Fruit fly (Drosophila melanogaster) ovary, adult (tissue): Measurements from ENCODE around the gene CG13258.

Source experiments
- CG17801 ChIP-seq: fragments of 200-800 bp; optimal IDR thresholded peaks from 2 replicates; lab custom pipeline; 2019; ENCODE audit warnings: missing biosample characterization, mild to moderate bottlenecking, missing genetic modification characterization, moderate library complexity; ENCODE audit not compliant: partially characterized antibody

The CG13258 gene

DNA sequence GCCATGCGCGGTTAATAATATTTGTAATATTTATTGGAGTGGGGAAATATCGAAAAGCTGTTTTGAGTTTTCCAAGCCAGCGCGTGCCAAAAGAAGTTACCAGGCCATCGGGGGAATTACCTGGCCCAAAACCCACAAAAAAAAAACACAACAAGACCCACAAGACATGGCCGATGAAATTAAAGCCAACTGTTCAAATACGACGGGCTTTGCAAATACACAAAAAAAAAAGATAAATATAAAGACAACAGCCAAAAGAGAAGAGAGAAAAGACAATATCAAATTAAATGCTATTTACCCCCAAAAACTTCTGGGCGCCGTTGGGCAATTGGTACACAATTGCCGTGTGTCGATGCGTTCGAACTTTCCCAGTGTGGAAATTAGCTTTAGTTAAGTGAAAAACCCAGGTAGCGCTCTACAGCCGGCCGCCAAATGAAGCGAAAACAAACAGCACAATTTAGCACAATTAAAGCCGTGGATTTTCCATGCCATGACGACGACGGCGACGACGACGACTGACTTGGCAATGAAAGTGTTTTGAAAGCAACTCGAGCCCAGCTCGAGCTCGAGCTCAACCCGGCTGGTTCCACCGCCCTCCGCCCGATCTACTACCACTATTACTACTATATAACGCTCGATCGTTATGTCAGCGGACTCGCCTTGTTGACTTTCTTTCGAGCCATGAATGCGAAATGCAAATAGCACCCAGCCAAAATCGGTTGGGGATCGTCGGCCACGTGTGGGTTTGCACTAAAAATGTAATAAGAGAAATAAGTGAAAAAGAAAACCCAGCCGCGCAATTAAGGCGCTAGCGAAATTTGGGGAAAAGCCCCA lies 25.2 kb upstream of the CG13258 start:
- TF ChIP-seq CG17801 (GFP tag; lab: Kevin White, UChicago) = no peak

DNA sequence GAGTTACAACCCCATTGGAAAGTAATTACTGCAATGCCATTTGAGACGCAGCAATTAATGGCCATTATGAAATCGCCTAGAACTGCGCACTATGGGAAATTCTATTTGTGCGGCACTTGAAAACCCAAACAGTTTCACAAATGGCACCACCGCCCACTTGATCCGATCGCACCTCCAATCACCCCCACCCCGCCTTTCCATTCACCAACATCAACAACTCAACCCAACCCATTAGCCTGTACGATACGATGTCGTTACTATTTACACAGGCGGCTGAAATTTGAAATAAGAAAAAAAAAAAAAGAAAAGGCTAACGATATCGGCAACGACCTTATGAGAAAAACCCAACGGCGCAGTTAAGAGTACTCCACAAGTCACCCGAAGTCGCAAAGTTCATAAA lies 24.3 kb upstream of the CG13258 start:
- TF ChIP-seq CG17801 (GFP tag; lab: Kevin White, UChicago) = no peak

DNA sequence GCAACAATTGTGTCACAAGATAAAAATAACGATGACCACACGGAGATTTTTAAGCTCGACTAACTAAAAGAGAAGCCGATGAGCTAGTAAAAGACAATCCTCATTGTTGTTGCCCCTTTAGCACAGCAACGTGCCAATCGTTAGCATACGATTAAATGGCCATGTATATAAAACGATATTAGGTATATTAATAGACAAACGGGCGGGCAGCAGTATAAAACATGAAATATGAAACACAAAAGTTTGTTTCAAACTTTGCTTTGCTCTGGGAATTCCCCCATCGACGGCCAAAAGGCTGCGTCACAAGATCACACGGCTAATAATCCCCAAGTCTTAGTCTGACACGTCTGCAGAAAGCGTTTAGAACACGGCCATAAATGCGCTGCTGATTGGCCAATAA lies 23.6 kb upstream of the CG13258 start:
- no peak for TF ChIP-seq CG17801 (GFP tag; lab: Kevin White, UChicago)

DNA sequence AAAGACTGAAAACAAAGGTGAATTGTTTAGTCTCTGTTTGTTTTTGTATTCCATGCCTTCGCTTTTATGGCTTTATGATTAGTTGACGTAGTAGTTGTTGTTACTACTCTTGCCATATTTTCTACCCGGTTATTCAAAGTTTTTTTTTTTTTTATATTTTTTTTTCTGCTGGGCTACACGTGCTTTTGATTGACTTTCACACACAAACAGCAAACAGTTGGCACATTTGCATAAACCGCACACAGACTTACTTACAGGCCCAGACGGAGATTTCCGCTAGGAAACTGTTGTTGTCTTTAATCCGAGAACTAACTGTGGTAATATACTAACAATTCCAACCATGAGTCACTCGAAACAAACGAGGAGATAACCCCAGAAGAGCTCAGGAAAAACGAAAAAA lies 23.0 kb upstream of the CG13258 start:
- TF ChIP-seq CG17801 (GFP tag; lab: Kevin White, UChicago) = no peak

DNA sequence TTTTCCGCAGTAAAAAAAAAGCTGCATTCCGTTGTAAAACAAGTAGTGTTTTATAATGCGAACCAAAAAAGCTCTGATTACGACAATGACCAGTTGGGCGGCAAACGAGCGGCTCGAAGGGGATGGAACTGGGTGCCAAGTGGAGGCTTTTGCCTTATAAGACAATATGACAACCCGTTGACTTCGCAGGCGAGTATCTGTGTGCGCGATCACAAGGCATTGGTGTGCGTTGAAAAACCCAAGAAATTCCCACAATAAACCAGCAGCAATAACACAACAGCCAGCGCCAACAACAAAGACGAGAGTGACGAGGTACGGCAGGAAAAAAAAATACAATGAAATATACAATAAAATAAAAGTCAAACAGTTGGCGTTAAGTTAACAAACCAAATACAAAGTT lies 22.2 kb upstream of the CG13258 start:
- TF ChIP-seq CG17801 (GFP tag; lab: Kevin White, UChicago) = peak; percentile 71

DNA sequence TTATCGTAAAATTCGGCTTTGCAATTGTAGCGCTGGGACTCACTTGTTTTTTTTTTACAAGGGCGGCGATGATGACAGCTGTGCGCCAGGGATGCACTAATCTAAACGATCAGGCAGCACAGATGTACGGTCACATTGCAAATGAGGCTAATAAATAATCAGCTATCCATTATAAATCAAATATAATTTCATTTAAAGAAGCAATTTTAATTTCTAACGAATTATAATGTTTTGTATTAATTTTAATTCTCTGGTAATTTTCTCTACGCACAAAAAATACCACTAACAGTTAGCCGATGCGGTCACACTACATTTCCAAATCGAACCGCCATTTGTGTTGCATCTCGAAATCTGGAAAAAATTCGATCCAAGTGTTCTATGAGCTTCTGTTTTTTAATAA lies 17.8 kb upstream of the CG13258 start, which contains the start of the genes cni and fzy:
Gene cni, minus strand, starts transcription at position 79 of the 400 bp plus-strand sequence.
Gene fzy, plus strand, starts transcription at position 309 of the 400 bp plus-strand sequence.
- TF ChIP-seq CG17801 (GFP tag; lab: Kevin White, UChicago) = peak; percentile 23

DNA sequence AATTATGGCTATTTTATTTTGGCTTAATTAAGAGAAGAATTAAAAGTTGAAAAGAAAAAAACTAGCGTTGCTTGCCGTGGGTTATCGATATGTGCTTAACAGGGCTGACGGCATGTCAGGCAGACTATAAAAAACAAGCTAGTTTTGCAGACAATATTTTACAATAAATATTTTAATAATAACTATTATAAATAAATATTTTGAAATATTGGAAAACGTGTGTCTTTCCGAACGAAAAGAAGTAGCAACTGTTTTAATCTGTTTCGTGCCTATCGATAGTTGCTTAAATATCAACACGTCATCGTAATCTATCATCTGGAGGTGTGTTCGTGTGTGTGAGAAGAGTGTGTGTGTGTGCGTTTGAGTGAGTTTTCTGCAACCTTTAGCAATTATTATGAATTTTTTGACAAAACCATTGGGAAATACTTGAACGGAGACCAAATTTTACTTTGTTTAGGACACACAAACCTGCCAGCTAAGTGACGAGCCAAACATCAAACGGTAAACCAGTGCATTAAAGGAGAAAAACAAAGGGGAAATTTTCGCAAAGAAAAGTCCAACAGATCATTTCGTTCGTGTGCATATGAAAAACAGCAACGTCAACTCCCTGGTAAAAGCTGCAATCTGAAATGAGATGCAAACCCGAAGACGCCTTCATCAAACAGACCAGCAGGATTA lies 14.3 kb upstream of the CG13258 start, which contains the start of the genes CG5861 and Syx5:
Gene CG5861, minus strand, starts transcription at position 273 of the 678 bp plus-strand sequence.
Gene Syx5, plus strand, starts transcription at position 321 of the 678 bp plus-strand sequence.
- TF ChIP-seq CG17801 (GFP tag; lab: Kevin White, UChicago) = peak; percentile 84

DNA sequence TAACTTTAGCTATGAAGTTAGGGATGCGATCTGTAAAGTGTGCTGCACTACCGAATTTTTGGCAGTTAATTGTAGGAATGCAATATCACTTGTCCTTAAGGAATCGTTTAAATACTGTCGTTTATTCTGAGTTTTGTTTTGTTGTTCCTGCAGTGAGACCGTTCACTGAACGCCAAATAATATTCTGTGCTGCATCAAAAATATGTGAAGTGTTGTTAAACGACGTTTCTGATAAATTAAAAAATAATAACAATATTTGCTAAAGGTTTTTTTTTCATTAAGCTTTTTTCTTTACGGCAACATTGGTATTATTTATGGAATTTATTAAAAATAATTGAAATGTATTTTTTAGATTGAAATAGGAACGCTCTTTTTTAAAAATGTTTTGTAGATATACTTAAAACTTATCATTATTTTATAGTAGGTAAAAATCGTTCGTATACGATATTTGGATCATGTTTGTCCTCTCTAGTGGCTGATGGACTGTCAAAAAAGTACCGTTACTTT lies 10.0 kb upstream of the CG13258 start, which contains the start of gene GMF:
Gene GMF, minus strand, starts transcription at position 182 of the 507 bp plus-strand sequence.
- TF ChIP-seq CG17801 (GFP tag; lab: Kevin White, UChicago) = peak; percentile 51

DNA sequence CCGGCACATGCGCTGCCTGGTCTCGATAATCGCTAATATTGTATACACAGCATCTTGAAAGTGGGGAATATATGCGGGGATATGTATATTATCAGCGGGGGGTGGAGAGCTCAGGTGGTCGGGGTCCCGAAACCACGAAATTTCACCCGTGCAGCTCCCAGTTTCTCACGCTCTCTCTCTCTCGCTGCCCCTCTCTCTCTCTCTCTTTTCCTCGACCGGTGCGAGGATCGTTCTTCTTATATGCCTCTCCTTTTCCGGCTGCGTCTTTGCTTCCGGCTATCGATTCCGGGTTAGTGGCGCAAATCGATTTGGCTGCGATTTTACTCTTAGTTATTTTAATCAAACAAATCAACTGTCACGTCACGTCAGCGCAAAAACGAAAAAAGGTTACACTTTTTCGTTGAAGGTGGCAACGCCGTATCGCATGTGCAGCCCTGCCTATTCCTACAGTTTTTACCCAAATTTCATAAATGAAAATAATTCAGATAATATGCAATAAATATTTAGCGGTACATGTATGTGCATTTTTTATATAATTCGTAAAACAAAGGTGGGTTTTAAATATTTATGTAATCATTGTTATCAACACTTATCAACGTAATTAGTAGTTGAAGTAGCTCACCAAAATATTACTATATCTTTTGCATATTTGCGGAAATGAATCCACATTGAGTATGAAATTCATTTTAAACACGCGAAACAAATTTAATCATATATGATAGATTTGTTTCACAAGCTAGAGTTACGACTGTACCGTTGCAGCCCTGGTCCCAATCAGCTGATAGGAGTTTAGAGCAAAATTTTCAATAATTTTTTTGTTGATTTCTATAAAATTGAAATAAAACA lies 6.9 kb upstream of the CG13258 start, which contains the start of the genes heix and CG17328:
Gene heix, minus strand, starts transcription at position 393 of the 846 bp plus-strand sequence.
Gene CG17328, plus strand, starts transcription at position 478 of the 846 bp plus-strand sequence.
- peak; percentile 55 for TF ChIP-seq CG17801 (GFP tag; lab: Kevin White, UChicago)

DNA sequence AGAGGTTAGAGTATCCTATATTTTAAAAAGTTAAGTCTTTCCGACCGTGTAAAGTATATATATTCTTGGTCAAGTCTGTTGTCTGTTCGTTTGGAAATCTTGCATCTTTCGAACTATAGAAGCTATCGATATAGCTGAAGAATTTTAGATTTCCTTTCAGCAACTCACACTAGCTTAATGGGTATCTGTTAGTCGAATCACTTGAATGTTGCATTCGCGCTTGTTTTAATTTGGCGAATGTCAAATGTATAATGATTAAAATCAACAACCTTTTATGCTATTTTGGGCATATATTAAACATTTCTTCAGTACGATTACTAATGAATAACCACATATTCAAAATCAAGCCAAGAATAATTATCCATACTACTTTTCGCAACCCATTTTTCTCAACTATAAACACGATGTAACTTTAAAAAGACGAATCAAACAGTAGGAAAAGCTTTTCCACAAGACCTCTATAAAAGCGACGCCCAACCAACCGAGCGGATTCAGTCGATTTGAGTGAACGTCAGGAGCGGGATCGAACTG lies 943 bp upstream of the CG13258 start, which contains the start of gene Cyp303a1:
Gene Cyp303a1, plus strand, starts transcription at position 481 of the 531 bp plus-strand sequence.
- TF ChIP-seq CG17801 (GFP tag; lab: Kevin White, UChicago) = no peak

DNA sequence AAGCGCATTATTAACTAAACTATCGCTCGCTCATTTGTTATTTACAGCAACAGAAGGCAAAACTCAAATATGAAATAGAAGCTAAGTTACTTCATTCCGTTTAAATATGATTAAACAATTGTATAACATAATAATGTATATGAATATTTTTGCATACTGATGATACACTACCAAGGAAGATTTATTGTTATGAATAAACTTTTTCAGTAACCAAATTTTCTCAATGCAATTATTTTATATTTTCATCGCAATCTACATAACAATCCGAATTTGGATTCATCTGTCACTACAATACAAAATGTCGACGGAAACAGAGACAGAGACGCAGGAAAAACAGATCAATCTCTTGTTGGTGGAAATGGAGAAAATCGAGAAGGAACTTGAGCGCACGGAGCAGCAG lies 1.8 kb downstream of the CG13258 start, which contains the start of gene CG17329:
Gene CG17329, plus strand, starts transcription at position 301 of the 400 bp plus-strand sequence.
- TF ChIP-seq CG17801 (GFP tag; lab: Kevin White, UChicago) = no peak

DNA sequence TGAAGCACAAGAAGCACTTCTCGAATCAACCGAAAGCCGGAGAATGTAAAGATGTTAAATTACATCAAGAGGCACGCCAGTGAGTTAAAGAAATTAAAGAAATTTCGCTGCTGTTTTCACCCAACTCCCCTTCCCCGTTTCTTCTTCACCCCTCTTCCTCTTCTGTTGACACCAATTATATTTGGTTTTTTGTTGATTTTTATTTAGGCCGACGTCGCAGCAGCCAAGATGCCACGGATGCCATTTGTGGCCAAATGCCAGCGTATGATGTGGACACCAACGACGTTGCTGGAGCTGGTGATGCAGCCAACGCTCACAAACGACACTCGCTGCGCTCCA lies 4.5 kb downstream of the CG13258 start:
- no peak for TF ChIP-seq CG17801 (GFP tag; lab: Kevin White, UChicago)

DNA sequence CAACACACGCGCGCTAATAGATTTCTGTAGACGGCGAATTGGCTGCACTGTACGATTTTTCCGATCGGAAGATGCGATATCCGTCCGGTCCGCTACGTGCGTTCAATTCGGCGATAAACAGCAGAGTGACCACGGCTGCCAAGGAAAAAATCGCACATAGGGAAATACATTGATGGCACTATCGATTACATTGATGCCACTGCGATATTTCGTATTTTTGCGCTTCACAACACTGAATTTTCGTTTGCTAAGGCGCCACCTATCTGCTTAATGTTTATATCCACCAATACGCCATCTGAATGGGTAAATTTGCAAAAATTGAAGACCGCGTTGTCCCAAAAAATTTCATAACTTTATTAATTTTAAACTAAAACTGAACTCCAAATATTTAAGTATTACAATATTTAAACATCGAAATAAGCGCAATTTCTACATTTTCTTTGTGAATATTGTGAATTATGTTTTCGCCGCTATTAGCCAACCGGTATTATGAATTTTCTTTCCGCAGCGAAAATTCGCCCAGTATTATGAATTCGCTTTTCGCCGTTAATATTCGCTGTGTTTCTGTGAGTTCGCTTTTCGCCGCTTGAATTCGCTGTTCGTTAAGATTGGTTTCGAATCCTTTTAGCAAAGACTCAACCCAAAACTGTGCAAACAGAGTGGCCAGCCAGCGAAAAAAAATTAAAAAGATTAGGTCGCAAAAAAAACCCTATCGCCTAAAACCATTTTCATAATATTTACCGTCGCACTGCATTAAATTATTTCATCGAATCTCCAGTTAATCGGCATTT lies 5.0 kb downstream of the CG13258 start, which contains the start of the genes crp and pkaap:
Gene crp, minus strand, starts transcription at position 129 of the 791 bp plus-strand sequence.
Gene pkaap, plus strand, starts transcription at position 689 of the 791 bp plus-strand sequence.
- peak; percentile 71 for TF ChIP-seq CG17801 (GFP tag; lab: Kevin White, UChicago)
